Worm (Caenorhabditis elegans): Measurements from ENCODE around the gene R160.14.

R160.14 gene

DNA sequence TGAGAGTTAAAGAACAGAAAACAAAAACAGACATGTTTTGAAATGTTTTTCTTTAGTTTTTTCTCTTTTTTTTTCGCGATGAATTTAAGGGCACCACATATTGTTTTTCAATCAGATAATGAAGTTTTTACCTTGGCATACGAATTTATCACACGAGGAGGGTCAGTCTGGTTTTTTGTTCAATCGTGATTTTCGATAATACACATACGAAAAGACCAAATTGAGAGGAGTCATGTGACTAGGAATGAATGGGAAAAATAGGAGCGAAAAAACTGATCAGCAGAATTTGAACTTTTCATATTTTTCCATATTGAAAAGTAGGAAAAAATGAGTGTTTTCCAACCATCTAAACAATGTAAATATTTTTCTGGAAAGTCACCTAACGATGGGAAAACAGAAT, 14.6 kb upstream of the R160.14 start:
- TF ChIP-seq nhr-12 (tag; optimal IDR thresholded peaks at IDR 0.05) (no peak), elt-1 (tag; optimal IDR thresholded peaks at IDR 0.05; ENCODE audit: borderline replicate concordance, insufficient read depth) (no peak), ztf-11 (tag; optimal IDR thresholded peaks at IDR 0.05) (no peak), unc-62 (GFP tag; optimal IDR thresholded peaks at IDR 0.05) (no peak), nhr-2 (tag; optimal IDR thresholded peaks at IDR 0.05) (no peak), tbx-8 (GFP tag; optimal IDR thresholded peaks at IDR 0.05) (no peak), bed-3 (GFP tag; optimal IDR thresholded peaks at IDR 0.05) (no peak), ceh-43 (GFP tag; optimal IDR thresholded peaks at IDR 0.05) (no peak), unc-39 (tag; optimal IDR thresholded peaks at IDR 0.05) (no peak), zip-8 (tag; optimal IDR thresholded peaks at IDR 0.05) (no peak), lsy-2 (tag; optimal IDR thresholded peaks at IDR 0.05) (no peak), ces-1 (GFP tag; optimal IDR thresholded peaks at IDR 0.05) (no peak), cnd-1 (tag; optimal IDR thresholded peaks at IDR 0.05) (no peak), mab-5 (tag; optimal IDR thresholded peaks at IDR 0.05) (no peak), unc-120 (tag; optimal IDR thresholded peaks at IDR 0.05; ENCODE audit: poor library complexity, severe bottlenecking) (no peak), M03D4.4 (tag; optimal IDR thresholded peaks at IDR 0.05) (no peak), flh-1 (GFP tag; optimal IDR thresholded peaks at IDR 0.05) (no peak), mls-2 (tag; optimal IDR thresholded peaks at IDR 0.05) (no peak), lin-13 (tag; optimal IDR thresholded peaks at IDR 0.05) (no peak)

DNA sequence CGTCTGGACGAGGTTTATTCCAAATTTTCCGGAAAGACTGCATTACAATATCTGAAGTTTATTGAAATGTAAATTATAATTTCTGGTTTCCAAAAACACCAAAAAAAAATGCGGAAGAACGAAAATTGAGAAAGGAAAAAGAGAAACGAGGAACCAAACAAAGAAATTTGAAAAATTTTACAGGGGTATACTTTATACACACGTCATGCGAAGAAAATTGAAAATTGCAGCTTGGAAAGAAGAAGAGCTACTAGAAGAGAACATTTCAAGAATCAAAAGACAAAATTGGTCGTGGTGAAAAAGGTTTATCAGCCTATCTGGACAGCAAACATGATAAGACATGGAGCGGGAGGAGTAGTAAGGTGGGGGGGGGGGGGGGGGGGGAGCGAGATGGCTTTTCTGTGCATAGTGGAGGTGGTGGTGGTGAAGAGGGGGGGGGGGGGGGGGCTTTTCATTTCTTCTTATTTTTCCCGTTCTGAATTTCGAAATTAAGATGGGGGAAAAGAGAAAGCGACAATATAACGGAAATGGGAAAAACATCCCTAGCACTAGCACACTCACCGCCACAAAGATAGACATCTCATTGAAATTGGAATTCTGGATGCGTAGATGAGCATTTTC, 11.5 kb upstream of the R160.14 start, which contains the start of gene lst-2:
lst-2 (minus strand) TSS at position 51 of the 621 bp plus-strand sequence.
- TF ChIP-seq mep-1 (tag; optimal IDR thresholded peaks at IDR 0.05) (no peak), nhr-28 (tag; optimal IDR thresholded peaks at IDR 0.05) (no peak), drap-1 (GFP tag; optimal IDR thresholded peaks at IDR 0.05) (no peak), elt-3 (tag; optimal IDR thresholded peaks at IDR 0.05) (no peak), nhr-237 (tag; optimal IDR thresholded peaks at IDR 0.05) (no peak), nhr-76 (tag; optimal IDR thresholded peaks at IDR 0.05) (no peak), ceh-43 (GFP tag; optimal IDR thresholded peaks at IDR 0.05) (no peak), ceh-83 (GFP tag; optimal IDR thresholded peaks at IDR 0.05) (no peak), ztf-11 (tag; optimal IDR thresholded peaks at IDR 0.05) (no peak), lin-13 (tag; optimal IDR thresholded peaks at IDR 0.05) (no peak), elt-1 (tag; optimal IDR thresholded peaks at IDR 0.05; ENCODE audit: borderline replicate concordance, insufficient read depth) (no peak), mab-5 (tag; optimal IDR thresholded peaks at IDR 0.05) (no peak), unc-62 (GFP tag; optimal IDR thresholded peaks at IDR 0.05) (no peak), lin-32 (GFP tag; optimal IDR thresholded peaks at IDR 0.05) (no peak), ces-1 (GFP tag; optimal IDR thresholded peaks at IDR 0.05) (no peak)

ce11 chrX:4377689-4378088, 5.8 kb upstream of the R160.14 start, which contains the start of gene R160.12:
Gene R160.12 (minus strand): TSS chrX:4377789.
- TF ChIP-seq cnd-1 (tag; optimal IDR thresholded peaks at IDR 0.05) (no peak), ceh-39 (tag; optimal IDR thresholded peaks at IDR 0.05) (no peak), nhr-12 (tag; optimal IDR thresholded peaks at IDR 0.05) (no peak), pha-4 (tag; optimal IDR thresholded peaks at IDR 0.05) (no peak), M03D4.4 (tag; optimal IDR thresholded peaks at IDR 0.05) (no peak), bed-3 (GFP tag; optimal IDR thresholded peaks at IDR 0.05) (no peak)

DNA sequence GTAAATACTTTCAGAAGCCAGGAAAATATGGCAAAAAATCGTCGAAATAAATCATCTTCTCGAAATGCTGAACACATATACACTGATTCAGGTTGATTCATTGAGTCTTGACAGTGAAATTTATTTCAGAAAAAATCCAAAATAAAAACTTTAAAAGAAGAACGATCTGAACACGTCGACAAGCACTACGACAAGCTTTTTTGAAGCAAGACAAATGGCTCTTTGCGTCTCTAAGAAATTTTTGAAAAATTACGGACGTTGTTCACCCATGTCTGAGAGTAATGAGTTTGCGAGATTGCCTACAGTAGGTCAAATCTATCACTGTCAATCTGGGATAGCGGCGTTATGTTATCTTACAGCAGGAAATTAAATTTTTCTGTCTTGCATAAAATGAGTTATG, 4.9 kb upstream of the R160.14 start, which contains the start of gene R160.2:
R160.2 (minus strand) TSS at position 101 of the 400 bp plus-strand sequence.
- no peak for TF ChIP-seq hlh-1 (tag; optimal IDR thresholded peaks at IDR 0.05)
- TF ChIP-seq drap-1 (GFP tag; optimal IDR thresholded peaks at IDR 0.05) = no peak
- no peak for TF ChIP-seq lin-32 (GFP tag; optimal IDR thresholded peaks at IDR 0.05)
- no peak for TF ChIP-seq cnd-1 (tag; optimal IDR thresholded peaks at IDR 0.05)
- no peak for TF ChIP-seq lin-13 (tag; optimal IDR thresholded peaks at IDR 0.05)
- TF ChIP-seq ceh-83 (GFP tag; optimal IDR thresholded peaks at IDR 0.05) = no peak
- TF ChIP-seq nhr-76 (tag; optimal IDR thresholded peaks at IDR 0.05) = no peak
- TF ChIP-seq nhr-2 (tag; optimal IDR thresholded peaks at IDR 0.05) = no peak
- no peak for TF ChIP-seq zip-8 (tag; optimal IDR thresholded peaks at IDR 0.05)
- TF ChIP-seq tbx-8 (GFP tag; optimal IDR thresholded peaks at IDR 0.05) = no peak

- TF ChIP-seq elt-1 (tag; optimal IDR thresholded peaks at IDR 0.05; ENCODE audit: borderline replicate concordance, insufficient read depth) (no peak), ceh-43 (GFP tag; optimal IDR thresholded peaks at IDR 0.05) (no peak), unc-120 (tag; optimal IDR thresholded peaks at IDR 0.05; ENCODE audit: poor library complexity, severe bottlenecking) (no peak)
Observed at ce11 chrX:4373123-4373522, 1.2 kb upstream of the R160.14 start, which contains the start of gene R160.6. Gene R160.6 (minus strand): TSS chrX:4373223.

Data from whole organism, mixed stage, embryonic.